Fruit fly (Drosophila melanogaster) whole organism, embryonic: ENCODE results near the gene NitFhit.

ENCODE experiments used
- B-H2 ChIP-seq: fragments of 200-800 bp; sonication (Bioruptor generic); optimal IDR thresholded peaks from 2 replicates; lab custom pipeline; 2018; ENCODE audit warnings: missing biosample characterization, mild to moderate bottlenecking, missing genetic modification characterization
- CG10274 ChIP-seq: fragments of 200-800 bp; sonication (Bioruptor generic); optimal IDR thresholded peaks from 3 replicates; lab custom pipeline; 2017; ENCODE audit warnings: missing biosample characterization, mild to moderate bottlenecking, missing genetic modification characterization
- CG10565 ChIP-seq: fragments of 200-800 bp; sonication (Bioruptor generic); optimal IDR thresholded peaks from 3 replicates; lab custom pipeline; 2016; ENCODE audit warnings: missing biosample characterization, mild to moderate bottlenecking, missing genetic modification characterization
- CG10654 ChIP-seq: fragments of 200-800 bp; sonication (Bioruptor generic); optimal IDR thresholded peaks from 2 replicates; lab custom pipeline; 2016; ENCODE audit warnings: missing biosample characterization, missing genetic modification characterization
- CG11504 ChIP-seq: fragments of 200-800 bp; sonication (Bioruptor generic); optimal IDR thresholded peaks from 3 replicates; lab custom pipeline; 2019; ENCODE audit warnings: missing biosample characterization, mild to moderate bottlenecking, missing genetic modification characterization, moderate library complexity
- CG12071 ChIP-seq: fragments of 200-800 bp; sonication (Bioruptor generic); optimal IDR thresholded peaks from 3 replicates; lab custom pipeline; 2018; ENCODE audit warnings: missing biosample characterization, mild to moderate bottlenecking, missing genetic modification characterization
- CG15269 ChIP-seq: fragments of 200-800 bp; sonication (Bioruptor generic); optimal IDR thresholded peaks from 2 replicates; lab custom pipeline; 2018; ENCODE audit warnings: missing biosample characterization, mild to moderate bottlenecking, missing genetic modification characterization, moderate library complexity
- CG15479 ChIP-seq: fragments of 200-800 bp; sonication (Bioruptor generic); optimal IDR thresholded peaks from 3 replicates; lab custom pipeline; 2019; ENCODE audit warnings: missing biosample characterization, mild to moderate bottlenecking, missing genetic modification characterization, moderate library complexity
- CG15601 ChIP-seq: fragments of 200-800 bp; sonication (Bioruptor generic); optimal IDR thresholded peaks from 3 replicates; lab custom pipeline; 2019; ENCODE audit warnings: missing biosample characterization, mild to moderate bottlenecking, missing genetic modification characterization, moderate library complexity
- CG16813 ChIP-seq: fragments of 200-800 bp; sonication (Bioruptor generic); IDR thresholded peaks from 3 replicates; pipeline ENCODE4 v1.3.6; 2022; ENCODE audit warnings: missing biosample characterization, missing genetic modification characterization; ENCODE audit not compliant: partially characterized antibody
- CG17186 ChIP-seq: fragments of 200-800 bp; sonication (Bioruptor generic); optimal IDR thresholded peaks from 3 replicates; lab custom pipeline; 2017; ENCODE audit warnings: missing biosample characterization, missing genetic modification reagents, missing genetic modification characterization
- CG17568 ChIP-seq: fragments of 200-800 bp; sonication (Bioruptor generic); optimal IDR thresholded peaks from 2 replicates; lab custom pipeline; 2018; ENCODE audit warnings: missing biosample characterization, mild to moderate bottlenecking, missing genetic modification characterization, moderate library complexity
- CG2202 ChIP-seq: fragments of 200-800 bp; sonication (Bioruptor generic); optimal IDR thresholded peaks from 2 replicates; lab custom pipeline; 2018; ENCODE audit warnings: missing biosample characterization, mild to moderate bottlenecking, missing genetic modification characterization
- CG3163 ChIP-seq: fragments of 200-800 bp; sonication (Bioruptor generic); optimal IDR thresholded peaks from 3 replicates; lab custom pipeline; 2016; ENCODE audit warnings: missing biosample characterization, missing genetic modification characterization
- CG34376 ChIP-seq: fragments of 200-800 bp; sonication (Bioruptor generic); optimal IDR thresholded peaks from 2 replicates; lab custom pipeline; 2018; ENCODE audit warnings: missing biosample characterization, mild to moderate bottlenecking, missing genetic modification characterization
- CG6272 ChIP-seq: fragments of 200-800 bp; sonication (Bioruptor generic); IDR thresholded peaks from 2 replicates; pipeline ENCODE4 v1.3.6; 2022; ENCODE audit warnings: missing biosample characterization, missing genetic modification characterization
- CG8924 ChIP-seq: fragments of 200-800 bp; optimal IDR thresholded peaks from 3 replicates; lab custom pipeline; 2019; ENCODE audit warnings: missing biosample characterization, mild to moderate bottlenecking, missing genetic modification characterization, moderate library complexity
- CG9437 ChIP-seq: fragments of 200-800 bp; sonication (Bioruptor generic); optimal IDR thresholded peaks from 2 replicates; lab custom pipeline; 2018; ENCODE audit warnings: missing biosample characterization, mild to moderate bottlenecking, missing genetic modification characterization
- CHES-1-like ChIP-seq: fragments of 200-800 bp; sonication (Bioruptor generic); optimal IDR thresholded peaks from 2 replicates; lab custom pipeline; 2016; ENCODE audit warnings: missing biosample characterization, missing genetic modification characterization
- E2f2 ChIP-seq: fragments of 200-800 bp; sonication (Bioruptor generic); IDR thresholded peaks from 2 replicates; pipeline ENCODE4 v1.3.6; 2022; ENCODE audit warnings: missing biosample characterization, missing genetic modification characterization
- HLH4C ChIP-seq: fragments of 200-800 bp; sonication (Bioruptor generic); IDR thresholded peaks from 3 replicates; pipeline ENCODE4 v1.3.6; 2022; ENCODE audit warnings: missing biosample characterization, missing genetic modification characterization; ENCODE audit not compliant: partially characterized antibody
- HmgZ ChIP-seq: fragments of 200-800 bp; sonication (Bioruptor generic); optimal IDR thresholded peaks from 2 replicates; lab custom pipeline; 2018; ENCODE audit warnings: missing biosample characterization, mild to moderate bottlenecking, missing genetic modification characterization
- Hmr ChIP-seq: fragments of 200-800 bp; sonication (Bioruptor generic); optimal IDR thresholded peaks from 3 replicates; lab custom pipeline; 2017; ENCODE audit warnings: mild to moderate bottlenecking, missing biosample characterization, missing genetic modification reagents, missing genetic modification characterization
- Med ChIP-seq: fragments of 200-800 bp; sonication (Bioruptor generic); peaks from one replicate; lab custom pipeline; 2016; ENCODE audit warnings: missing biosample characterization, missing genetic modification characterization, mild to moderate bottlenecking, inconsistent platforms, moderate library complexity
- Nf-YA ChIP-seq: fragments of 200-800 bp; sonication (Bioruptor generic); IDR thresholded peaks from 2 replicates; pipeline ENCODE4 v1.3.6; 2022; ENCODE audit warnings: missing biosample characterization, missing genetic modification characterization
- Ptx1 ChIP-seq: fragments of 200-800 bp; sonication (Bioruptor generic); IDR thresholded peaks from 2 replicates; pipeline ENCODE4 v1.3.6; 2022; ENCODE audit warnings: missing biosample characterization, missing genetic modification characterization
- Ssrp ChIP-seq: fragments of 200-800 bp; sonication (Bioruptor generic); optimal IDR thresholded peaks from 2 replicates; lab custom pipeline; 2018; ENCODE audit warnings: missing biosample characterization, mild to moderate bottlenecking, missing genetic modification characterization, moderate library complexity
- TFAM ChIP-seq: fragments of 200-800 bp; sonication (Bioruptor generic); optimal IDR thresholded peaks from 2 replicates; lab custom pipeline; 2017; ENCODE audit warnings: missing biosample characterization, missing genetic modification characterization, inconsistent platforms
- Tbp ChIP-seq: fragments of >200 bp; optimal IDR thresholded peaks from 2 replicates; lab custom pipeline; 2018; ENCODE audit warnings: missing biosample characterization, missing genetic modification characterization
- ap ChIP-seq: fragments of 200-800 bp; sonication (Bioruptor generic); IDR thresholded peaks from 2 replicates; pipeline ENCODE4 v1.3.6; 2022; ENCODE audit warnings: missing biosample characterization, missing genetic modification characterization
- br ChIP-seq: fragments of >200 bp; optimal IDR thresholded peaks from 2 replicates; lab custom pipeline; 2017
- crc ChIP-seq: fragments of 200-800 bp; sonication (Bioruptor generic); optimal IDR thresholded peaks from 2 replicates; lab custom pipeline; 2016; ENCODE audit warnings: missing biosample characterization, missing genetic modification characterization
- crol ChIP-seq: fragments of 200-800 bp; sonication (Bioruptor generic); IDR thresholded peaks from 2 replicates; pipeline ENCODE4 v1.3.6; 2022; ENCODE audit warnings: missing biosample characterization, missing genetic modification characterization
- danr ChIP-seq: fragments of 200-800 bp; sonication (Bioruptor generic); IDR thresholded peaks from 2 replicates; pipeline ENCODE4 v1.3.6; 2022; ENCODE audit warnings: missing biosample characterization, missing genetic modification characterization
- dmrt99B ChIP-seq: fragments of 200-800 bp; sonication (Bioruptor generic); optimal IDR thresholded peaks from 2 replicates; lab custom pipeline; 2018; ENCODE audit warnings: missing biosample characterization, mild to moderate bottlenecking, missing genetic modification characterization, moderate library complexity
- esg ChIP-seq: fragments of 200-800 bp; sonication (Bioruptor generic); conservative IDR thresholded peaks from 2 replicates; pipeline ENCODE4 v1.3.6; 2022; ENCODE audit warnings: missing biosample characterization, missing genetic modification characterization
- exex ChIP-seq: fragments of 200-800 bp; sonication (Bioruptor generic); optimal IDR thresholded peaks from 4 replicates; lab custom pipeline; 2018; ENCODE audit warnings: missing biosample characterization, mild to moderate bottlenecking, missing genetic modification characterization, moderate library complexity
- gsb-n ChIP-seq: fragments of 200-800 bp; sonication (Bioruptor generic); optimal IDR thresholded peaks from 3 replicates; lab custom pipeline; 2018; ENCODE audit warnings: missing biosample characterization, mild to moderate bottlenecking, missing genetic modification characterization
- ind ChIP-seq: fragments of 200-800 bp; sonication (Bioruptor generic); optimal IDR thresholded peaks from 3 replicates; lab custom pipeline; 2016; ENCODE audit warnings: missing biosample characterization, missing genetic modification characterization
- inv ChIP-seq: fragments of 200-800 bp; sonication (Bioruptor generic); IDR thresholded peaks from 2 replicates; pipeline ENCODE4 v1.3.6; 2022; ENCODE audit warnings: missing biosample characterization, missing genetic modification characterization; ENCODE audit not compliant: partially characterized antibody
- lola ChIP-seq, 3 experiments: fragments of >200 bp in 2 of 3; fragments of 200-800 bp in 1 of 3; sonication (Bioruptor generic) in 1 of 3; optimal IDR thresholded peaks; 2 replicates each; lab custom pipeline; 2017 to 2019; ENCODE audit warnings: missing biosample characterization in 3 of 3, missing genetic modification characterization in 3 of 3, mild to moderate bottlenecking in 1 of 3, moderate library complexity in 1 of 3
- mirr ChIP-seq: fragments of 200-800 bp; sonication (Bioruptor generic); optimal IDR thresholded peaks from 3 replicates; lab custom pipeline; 2018; ENCODE audit warnings: missing biosample characterization, mild to moderate bottlenecking, missing genetic modification characterization
- nom ChIP-seq: fragments of 200-800 bp; sonication (Bioruptor generic); optimal IDR thresholded peaks from 2 replicates; lab custom pipeline; 2017; ENCODE audit warnings: missing biosample characterization, missing genetic modification characterization, mild to moderate bottlenecking, moderate library complexity, missing genetic modification reagents
- p53 ChIP-seq: fragments of 200-800 bp; sonication (Bioruptor generic); optimal IDR thresholded peaks from 2 replicates; lab custom pipeline; 2016; ENCODE audit warnings: missing biosample characterization, missing genetic modification characterization
- pb ChIP-seq: fragments of 200-800 bp; sonication (Bioruptor generic); optimal IDR thresholded peaks from 3 replicates; lab custom pipeline; 2016; ENCODE audit warnings: missing biosample characterization, missing genetic modification characterization
- psq ChIP-seq: fragments of 200-800 bp; sonication (Bioruptor generic); optimal IDR thresholded peaks from 2 replicates; lab custom pipeline; 2017; ENCODE audit warnings: missing biosample characterization, missing genetic modification characterization
- repo ChIP-seq: fragments of 200-800 bp; sonication (Bioruptor generic); optimal IDR thresholded peaks from 2 replicates; lab custom pipeline; 2016; ENCODE audit warnings: missing biosample characterization, missing genetic modification characterization
- ssp ChIP-seq: fragments of 200-800 bp; sonication (Bioruptor generic); IDR thresholded peaks from 2 replicates; pipeline ENCODE4 v1.3.6; 2022; ENCODE audit warnings: missing biosample characterization, missing genetic modification characterization
- stwl ChIP-seq: fragments of 200-800 bp; sonication (Bioruptor generic); optimal IDR thresholded peaks from 3 replicates; lab custom pipeline; 2018; ENCODE audit warnings: missing biosample characterization, mild to moderate bottlenecking, missing genetic modification characterization, moderate library complexity
- wek ChIP-seq: fragments of 200-800 bp; sonication (Bioruptor generic); optimal IDR thresholded peaks from 3 replicates; lab custom pipeline; 2018; ENCODE audit warnings: missing biosample characterization, mild to moderate bottlenecking, missing genetic modification characterization, moderate library complexity
- z ChIP-seq: fragments of 200-800 bp; sonication (Bioruptor generic); IDR thresholded peaks from 3 replicates; pipeline ENCODE4 v1.3.6; 2022; ENCODE audit warnings: missing biosample characterization, missing genetic modification characterization

Gene NitFhit

DNA sequence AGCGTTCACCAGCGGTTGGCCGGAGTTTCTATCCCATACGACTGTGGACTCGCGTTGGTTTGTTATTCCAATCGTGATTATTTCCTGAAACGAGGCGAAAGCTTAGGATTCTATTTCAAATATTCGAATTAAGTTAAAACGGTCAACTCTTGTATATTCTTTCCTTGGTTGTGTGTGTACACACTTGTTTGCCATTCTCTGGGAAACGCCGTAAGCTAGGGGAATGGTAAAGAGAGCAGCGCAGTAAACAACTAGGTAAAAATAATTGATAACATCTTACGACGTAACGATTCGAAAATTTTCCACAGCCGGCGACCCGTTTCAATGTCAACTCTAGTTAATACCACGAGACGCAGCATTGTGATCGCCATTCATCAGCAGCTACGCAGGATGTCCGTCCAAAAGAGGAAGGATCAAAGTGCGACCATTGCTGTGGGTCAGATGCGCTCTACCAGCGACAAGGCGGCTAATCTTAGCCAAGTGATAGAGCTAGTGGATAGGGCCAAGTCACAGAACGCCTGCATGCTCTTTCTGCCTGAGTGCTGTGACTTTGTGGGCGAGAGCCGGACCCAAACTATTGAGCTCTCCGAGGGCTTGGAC is at the start of gene NitFhit:
Gene NitFhit (plus strand): TSS at position 195 of the 600 bp plus-strand sequence.
- no peak for TF ChIP-seq CG10274 (GFP tag; lab: Kevin White, UChicago)
- no peak for TF ChIP-seq p53 (GFP tag; lab: Kevin White, UChicago)
- no peak for TF ChIP-seq CG10654
- no peak for TF ChIP-seq ap (GFP tag; lab: Robert Waterston, UW)
- TF ChIP-seq wek: no peak
- peak; percentile 31 for TF ChIP-seq stwl
- no peak for TF ChIP-seq repo (GFP tag; lab: Kevin White, UChicago)
- TF ChIP-seq CG8924 (tag; lab: Kevin White, UChicago): no peak
- TF ChIP-seq HLH4C (GFP tag; lab: Robert Waterston, UW): no peak
- TF ChIP-seq Ssrp: no peak
- no peak for TF ChIP-seq dmrt99B (tag; lab: Kevin White, UChicago)
- TF ChIP-seq CG17186 (GFP tag; lab: Kevin White, UChicago): no peak
- no peak for TF ChIP-seq CG2202 (tag; lab: Kevin White, UChicago)
- TF ChIP-seq esg (GFP tag; lab: Robert Waterston, UW): no peak
- TF ChIP-seq crol: no peak
- TF ChIP-seq Hmr: no peak
- no peak for TF ChIP-seq br (lab: Kevin White, UChicago)
- no peak for TF ChIP-seq CG3163
- peak; percentile 52 for TF ChIP-seq nom
- TF ChIP-seq HmgZ (tag; lab: Kevin White, UChicago): peak; percentile 34
- no peak for TF ChIP-seq CG10565 (GFP tag; lab: Kevin White, UChicago)
- no peak for TF ChIP-seq inv
- peak; percentile 39 for TF ChIP-seq CG34376 (GFP tag; lab: Kevin White, UChicago)
- no peak for TF ChIP-seq psq
- TF ChIP-seq crc (GFP tag; lab: Kevin White, UChicago): no peak
- TF ChIP-seq Ptx1 (GFP tag; lab: Robert Waterston, UW): no peak
- TF ChIP-seq CG16813 (GFP tag; lab: Robert Waterston, UW): no peak
- TF ChIP-seq exex (tag; lab: Kevin White, UChicago): peak; percentile 8
- TF ChIP-seq CG15479 (GFP tag; lab: Kevin White, UChicago): no peak
- TF ChIP-seq CG6272 (GFP tag; lab: Robert Waterston, UW): no peak
- no peak for TF ChIP-seq ssp (GFP tag; lab: Robert Waterston, UW)
- no peak for TF ChIP-seq CG12071 (GFP tag; lab: Kevin White, UChicago)
- TF ChIP-seq ind (GFP tag; lab: Kevin White, UChicago): no peak
- TF ChIP-seq pb (GFP tag; lab: Kevin White, UChicago): no peak
- TF ChIP-seq CG17568 (GFP tag; lab: Kevin White, UChicago): no peak
- TF ChIP-seq CG15269 (tag; lab: Kevin White, UChicago): no peak
- peak; percentile 34 for TF ChIP-seq B-H2 (GFP tag; lab: Kevin White, UChicago)
- no peak for TF ChIP-seq CG11504 (tag; lab: Kevin White, UChicago)
- TF ChIP-seq CHES-1-like (GFP tag; lab: Kevin White, UChicago): peak; percentile 5
- no peak for TF ChIP-seq lola (GFP tag; optimal IDR thresholded peaks at IDR 0.05; lab: Kevin White, UChicago)
- TF ChIP-seq TFAM (GFP tag; lab: Kevin White, UChicago): no peak
- TF ChIP-seq CG9437 (GFP tag; lab: Kevin White, UChicago): peak; percentile 96
- no peak for TF ChIP-seq Nf-YA (GFP tag; lab: Robert Waterston, UW)
- TF ChIP-seq gsb-n (tag; lab: Kevin White, UChicago): no peak
- no peak for TF ChIP-seq z (GFP tag; lab: Robert Waterston, UW)
- TF ChIP-seq CG15601 (tag; lab: Kevin White, UChicago): no peak
- no peak for TF ChIP-seq Tbp (GFP tag; lab: Kevin White, UChicago)
- peak; percentile 54 for TF ChIP-seq E2f2 (GFP tag; lab: Robert Waterston, UW)
- no peak for TF ChIP-seq danr (GFP tag; lab: Robert Waterston, UW)
- TF ChIP-seq mirr (GFP tag; lab: Kevin White, UChicago): peak; percentile 10
- TF ChIP-seq Med (GFP tag; lab: Kevin White, UChicago): peak; percentile 48
